Fruit fly (Drosophila melanogaster): ENCODE results near the gene CG11768.

DNA sequence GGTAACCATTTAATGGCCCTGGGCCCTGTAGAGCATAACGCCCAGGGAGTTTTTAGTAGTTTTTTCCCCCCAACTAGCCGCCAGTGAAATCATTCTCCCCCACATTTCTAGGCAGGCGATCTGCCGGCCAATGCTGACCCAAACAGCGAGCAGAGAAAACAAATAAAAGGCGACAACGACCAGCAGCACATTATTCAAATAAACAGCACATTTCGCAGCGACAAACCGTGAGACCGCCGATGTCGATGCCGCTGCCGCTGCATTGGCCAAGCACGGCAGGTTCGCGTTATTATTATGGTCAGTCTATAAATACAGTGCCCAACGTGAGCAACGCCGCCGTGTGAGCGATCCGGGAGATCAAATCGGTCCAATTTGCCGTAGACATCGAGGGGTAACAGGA, 49.1 kb downstream of the CG11768 start, which contains the start of gene CG11760:
- TF ChIP-seq CG8478 (optimal IDR thresholded peaks at IDR 0.05) = no peak
- no peak for TF ChIP-seq CTCF (optimal IDR thresholded peaks at IDR 0.05)
